Worm (Caenorhabditis elegans) whole organism, young adult: ENCODE results near the gene allo-1.

Source experiments
- B0261.1 ChIP-seq: sonication (generic microtip); optimal IDR thresholded peaks from 2 replicates; lab custom pipeline; 2016; ENCODE audit warnings: mild to moderate bottlenecking, missing genetic modification characterization, moderate library complexity, missing compliant biosample characterization
- C06A6.2 ChIP-seq: fragments of 200-800 bp; sonication (Bioruptor generic); conservative IDR thresholded peaks from 2 replicates; pipeline ENCODE4 v1.3.6; 2022; ENCODE audit warnings: missing genetic modification characterization, missing compliant biosample characterization
- F10E7.11 ChIP-seq: sonication (generic microtip); optimal IDR thresholded peaks from 2 replicates; lab custom pipeline; 2017; ENCODE audit warnings: mild to moderate bottlenecking, missing genetic modification characterization, moderate library complexity, missing compliant biosample characterization
- T07F8.4 ChIP-seq: sonication (generic microtip); optimal IDR thresholded peaks from 2 replicates; lab custom pipeline; 2016; ENCODE audit warnings: mild to moderate bottlenecking, missing genetic modification characterization, moderate library complexity, missing compliant biosample characterization
- Y56A3A.18 ChIP-seq: fragments of 200-800 bp; sonication (Bioruptor generic); IDR thresholded peaks from 2 replicates; pipeline ENCODE4 v1.3.6; 2022; ENCODE audit warnings: missing genetic modification reagents, missing genetic modification characterization, missing compliant biosample characterization
- Y67H2A.10 ChIP-seq: fragments of 200-800 bp; sonication (Bioruptor generic); conservative IDR thresholded peaks from 2 replicates; pipeline ENCODE4 v1.3.6; 2022; ENCODE audit warnings: missing genetic modification reagents, missing genetic modification characterization, missing compliant biosample characterization
- Y95B8A.8 ChIP-seq: fragments of 200-800 bp; sonication (Bioruptor generic); IDR thresholded peaks from 2 replicates; pipeline ENCODE4 v1.3.6; 2022; ENCODE audit warnings: missing genetic modification reagents, missing genetic modification characterization, missing compliant biosample characterization
- ZK185.1 ChIP-seq: sonication (generic microtip); optimal IDR thresholded peaks from 2 replicates; lab custom pipeline; 2016; ENCODE audit warnings: mild to moderate bottlenecking, missing genetic modification characterization, missing compliant biosample characterization; ENCODE audit not compliant: poor library complexity, severe bottlenecking
- cebp-2 ChIP-seq: fragments of 200-800 bp; sonication (Bioruptor generic); IDR thresholded peaks from 2 replicates; pipeline ENCODE4 v1.3.6; 2022; ENCODE audit warnings: missing genetic modification characterization, missing compliant biosample characterization
- ceh-58 ChIP-seq: fragments of 200-800 bp; sonication (Bioruptor generic); IDR thresholded peaks from 2 replicates; pipeline ENCODE4 v1.3.6; 2022; ENCODE audit warnings: missing genetic modification characterization, missing compliant biosample characterization
- dox-1 ChIP-seq: fragments of 200-800 bp; sonication (Bioruptor generic); IDR thresholded peaks from 2 replicates; pipeline ENCODE4 v1.3.6; 2022; ENCODE audit warnings: missing genetic modification reagents, missing genetic modification characterization, missing compliant biosample characterization
- dpff-1 ChIP-seq: sonication (generic microtip); optimal IDR thresholded peaks from 2 replicates; lab custom pipeline; 2017; ENCODE audit warnings: mild to moderate bottlenecking, missing genetic modification characterization, missing compliant biosample characterization
- efl-1 ChIP-seq: fragments of 150-350 bp; optimal IDR thresholded peaks from 2 replicates; lab custom pipeline; 2014; ENCODE audit warnings: missing biosample characterization, missing genetic modification reagents, missing genetic modification characterization
- egl-18 ChIP-seq: fragments of 200-800 bp; sonication (Bioruptor generic); IDR thresholded peaks from 2 replicates; pipeline ENCODE4 v1.3.6; 2022; ENCODE audit warnings: missing genetic modification reagents, missing genetic modification characterization, missing compliant biosample characterization
- ets-4 ChIP-seq: fragments of 200-800 bp; sonication (Bioruptor generic); optimal IDR thresholded peaks from 2 replicates; lab custom pipeline; 2018; ENCODE audit warnings: mild to moderate bottlenecking, missing genetic modification characterization, missing compliant biosample characterization
- fkh-3 ChIP-seq: sonication (generic microtip); optimal IDR thresholded peaks from 2 replicates; lab custom pipeline; 2016; ENCODE audit warnings: mild to moderate bottlenecking, missing genetic modification characterization, missing compliant biosample characterization
- gei-17 ChIP-seq: fragments of 200-800 bp; sonication (Bioruptor generic); optimal IDR thresholded peaks from 2 replicates; lab custom pipeline; 2018; ENCODE audit warnings: mild to moderate bottlenecking, missing genetic modification characterization, missing compliant biosample characterization
- him-1 ChIP-seq: sonication (generic microtip); optimal IDR thresholded peaks from 2 replicates; lab custom pipeline; 2016; ENCODE audit warnings: missing genotype, missing genetic modification reagents, missing genetic modification characterization, missing compliant biosample characterization
- hrde-1 ChIP-seq: sonication (generic microtip); optimal IDR thresholded peaks from 2 replicates; lab custom pipeline; 2016; ENCODE audit warnings: missing genetic modification characterization, mild to moderate bottlenecking, missing compliant biosample characterization, moderate library complexity, missing genotype, missing genetic modification reagents, borderline replicate concordance
- lag-1 ChIP-seq: fragments of 200-800 bp; sonication (Bioruptor generic); IDR thresholded peaks from 2 replicates; pipeline ENCODE4 v1.3.6; 2022; ENCODE audit warnings: missing genetic modification reagents, missing genetic modification characterization, missing compliant biosample characterization
- lin-54 ChIP-seq: fragments of 200-800 bp; sonication (Bioruptor generic); optimal IDR thresholded peaks from 2 replicates; lab custom pipeline; 2018; ENCODE audit warnings: mild to moderate bottlenecking, missing genetic modification characterization, missing compliant biosample characterization
- madf-3 ChIP-seq: fragments of 200-800 bp; sonication (Bioruptor generic); IDR thresholded peaks from 2 replicates; pipeline ENCODE4 v1.3.6; 2022; ENCODE audit warnings: missing genetic modification reagents, missing genetic modification characterization, missing compliant biosample characterization
- madf-6 ChIP-seq: fragments of 200-800 bp; sonication (Bioruptor generic); IDR thresholded peaks from 2 replicates; pipeline ENCODE4 v1.3.6; 2022; ENCODE audit warnings: missing genetic modification reagents, missing genetic modification characterization, missing compliant biosample characterization
- madf-8 ChIP-seq: fragments of 200-800 bp; sonication (Bioruptor generic); conservative IDR thresholded peaks from 2 replicates; pipeline ENCODE4 v1.3.6; 2022; ENCODE audit warnings: missing genetic modification reagents, missing genetic modification characterization, missing compliant biosample characterization
- mel-28 ChIP-seq: sonication (generic microtip); optimal IDR thresholded peaks from 2 replicates; lab custom pipeline; 2016; ENCODE audit warnings: borderline replicate concordance, mild to moderate bottlenecking, missing genetic modification characterization, missing compliant biosample characterization
- nfya-2 ChIP-seq: fragments of 200-800 bp; sonication (Bioruptor generic); IDR thresholded peaks from 2 replicates; pipeline ENCODE4 v1.3.6; 2022; ENCODE audit warnings: missing genetic modification reagents, missing genetic modification characterization, missing compliant biosample characterization
- snpc-3.4 ChIP-seq: sonication (generic microtip); optimal IDR thresholded peaks from 2 replicates; lab custom pipeline; 2017; ENCODE audit warnings: missing genetic modification characterization, mild to moderate bottlenecking, missing compliant biosample characterization, antibody characterized with exemption, moderate library complexity, missing genotype, missing genetic modification reagents
- somi-1 ChIP-seq: fragments of 200-800 bp; sonication (Bioruptor generic); optimal IDR thresholded peaks from 2 replicates; lab custom pipeline; 2018; ENCODE audit warnings: mild to moderate bottlenecking, missing genetic modification characterization, missing compliant biosample characterization
- tbp1 ChIP-seq: fragments of 200-800 bp; sonication (Bioruptor generic); optimal IDR thresholded peaks from 2 replicates; lab custom pipeline; 2018; ENCODE audit warnings: mild to moderate bottlenecking, missing genetic modification characterization, missing compliant biosample characterization
- unc-62 ChIP-seq: fragments of 150-350 bp; optimal IDR thresholded peaks from 2 replicates; lab custom pipeline; 2014; ENCODE audit warnings: missing biosample characterization, missing genetic modification reagents, missing genetic modification characterization
- xnd-1 ChIP-seq: sonication (generic microtip); optimal IDR thresholded peaks from 2 replicates; lab custom pipeline; 2016; ENCODE audit warnings: missing genotype, missing genetic modification reagents, missing genetic modification characterization, missing compliant biosample characterization
- zfh-2 ChIP-seq: fragments of 200-800 bp; sonication (Bioruptor generic); conservative IDR thresholded peaks from 2 replicates; pipeline ENCODE4 v1.3.6; 2022; ENCODE audit warnings: missing genetic modification reagents, missing genetic modification characterization, missing compliant biosample characterization
- ztf-18 ChIP-seq: sonication (generic microtip); optimal IDR thresholded peaks from 2 replicates; lab custom pipeline; 2016; ENCODE audit warnings: missing genotype, mild to moderate bottlenecking, missing genetic modification characterization, missing compliant biosample characterization
- ztf-22 ChIP-seq: fragments of 200-800 bp; sonication (Bioruptor generic); optimal IDR thresholded peaks from 2 replicates; lab custom pipeline; 2018; ENCODE audit warnings: mild to moderate bottlenecking, missing genetic modification characterization, moderate library complexity, missing compliant biosample characterization
- ztf-6 ChIP-seq: fragments of 200-800 bp; sonication (Bioruptor generic); IDR thresholded peaks from 2 replicates; pipeline ENCODE4 v1.3.6; 2022; ENCODE audit warnings: missing genetic modification reagents, missing genetic modification characterization, missing compliant biosample characterization

Gene allo-1

ce11 chrIV:10701866-10702458 is 5.1 kb upstream of the allo-1 start:
- TF ChIP-seq Y56A3A.18 (GFP tag; lab: Robert Waterston, UW) (no peak), ztf-6 (no peak), somi-1 (GFP tag; lab: Kevin White, UChicago) (peak; percentile 5), xnd-1 (tag; lab: Kevin White, UChicago) (no peak), unc-62 (GFP tag; lab: Kevin White, UChicago) (no peak), madf-8 (GFP tag; lab: Robert Waterston, UW) (no peak), gei-17 (GFP tag; lab: Kevin White, UChicago) (no peak), ets-4 (GFP tag; lab: Kevin White, UChicago) (no peak), B0261.1 (tag; lab: Kevin White, UChicago) (no peak)

- TF ChIP-seq C06A6.2 (no peak), dpff-1 (no peak), him-1 (tag; lab: Kevin White, UChicago) (no peak), ZK185.1 (tag; lab: Kevin White, UChicago) (no peak), efl-1 (GFP tag; lab: Kevin White, UChicago) (no peak), Y56A3A.18 (GFP tag; lab: Robert Waterston, UW) (no peak), ztf-22 (GFP tag; lab: Kevin White, UChicago) (no peak), madf-3 (GFP tag; lab: Robert Waterston, UW) (no peak), madf-6 (GFP tag; lab: Robert Waterston, UW) (no peak), lin-54 (GFP tag; lab: Kevin White, UChicago) (no peak)
- TF ChIP-seq, all 124 proteins: peak for 0
Measured at ce11 chrIV:10699660-10700059, 2.8 kb upstream of the allo-1 start, which contains the start of gene R102.11. R102.11 (minus strand) TSS chrIV:10699760.

- no peak for TF ChIP-seq madf-3 (GFP tag; lab: Robert Waterston, UW)
- no peak for TF ChIP-seq snpc-3.4
- TF ChIP-seq Y56A3A.18 (GFP tag; lab: Robert Waterston, UW) = no peak
- TF ChIP-seq nfya-2 = no peak
- no peak for TF ChIP-seq tbp1 (GFP tag; lab: Kevin White, UChicago)
- TF ChIP-seq lag-1 = no peak
- TF ChIP-seq T07F8.4 (tag; lab: Kevin White, UChicago) = no peak
- no peak for TF ChIP-seq zfh-2 (GFP tag; lab: Robert Waterston, UW)
- no peak for TF ChIP-seq F10E7.11
- TF ChIP-seq fkh-3 (tag; lab: Kevin White, UChicago) = no peak
Measured at ce11 chrIV:10699000-10699399, 2.1 kb upstream of the allo-1 start.

DNA sequence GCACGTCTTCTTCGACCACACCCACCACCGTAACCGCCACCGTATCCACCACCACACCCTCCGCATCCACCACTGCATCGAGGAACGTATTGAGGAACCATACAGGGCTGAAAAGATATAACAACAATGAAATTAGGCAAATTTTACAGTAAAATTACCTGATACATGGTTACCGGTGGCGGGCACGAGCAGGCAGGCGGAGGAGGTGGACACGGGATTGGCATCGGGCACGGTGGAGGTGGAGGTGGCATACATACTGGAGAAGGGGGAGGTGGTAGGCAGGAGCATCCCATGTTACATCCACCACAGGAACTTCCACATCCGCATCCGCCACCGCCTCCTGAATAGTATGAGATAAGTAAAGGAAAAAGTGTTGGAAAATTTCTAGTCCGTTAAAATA is 1.6 kb upstream of the allo-1 start:
- TF ChIP-seq ceh-58 (GFP tag; lab: Robert Waterston, UW) = 0 out of 2 replicates have a peak, but pooled peaks have one; percentile 49
- TF ChIP-seq dox-1 = peak; percentile 11; the same call in 1 of the 2 replicates
- TF ChIP-seq hrde-1 (tag; lab: Kevin White, UChicago) = no peak

DNA sequence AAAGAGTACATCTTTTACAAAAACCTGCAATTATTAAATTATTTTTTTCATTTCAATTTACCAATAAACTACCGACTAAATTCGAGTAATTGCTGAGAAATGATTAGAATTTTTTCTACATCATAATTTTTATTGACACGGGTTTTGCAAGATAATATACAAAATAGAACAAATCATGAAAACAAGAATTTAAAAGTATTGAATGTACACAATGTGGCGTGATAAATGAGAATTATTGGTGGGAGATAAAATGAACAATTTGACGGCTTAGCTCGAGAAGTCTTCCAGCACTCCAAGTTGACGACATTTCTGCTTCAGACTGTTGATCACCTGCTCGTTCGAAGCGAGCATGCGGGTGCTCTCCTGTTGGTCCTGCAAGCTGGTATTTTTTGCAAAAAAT is 1.7 kb downstream of the allo-1 start, which contains the start of gene R102.4:
TSS of gene R102.4 (minus strand) at position 101 of the 400 bp plus-strand sequence.
- no peak for TF ChIP-seq ztf-18
- TF ChIP-seq Y67H2A.10 = no peak
- TF ChIP-seq cebp-2 (GFP tag; lab: Robert Waterston, UW) = no peak
- TF ChIP-seq mel-28 (tag; lab: Kevin White, UChicago) = no peak
- TF ChIP-seq Y95B8A.8 (GFP tag; lab: Robert Waterston, UW) = no peak
- TF ChIP-seq B0261.1 (tag; lab: Kevin White, UChicago) = no peak
- TF ChIP-seq egl-18 (GFP tag; lab: Robert Waterston, UW) = no peak
